Fruit fly (Drosophila melanogaster) whole organism, prepupa: ENCODE data around the gene GABA-B-R2.

Experiments used
- Blimp-1 ChIP-seq: fragments of 200-800 bp; sonication (Bioruptor generic); optimal IDR thresholded peaks from 3 replicates; lab custom pipeline; 2017; ENCODE audit warnings: missing biosample characterization, missing genetic modification characterization, mild to moderate bottlenecking, moderate library complexity, missing genetic modification reagents
- CG10631 ChIP-seq: fragments of 200-800 bp; sonication (Bioruptor generic); optimal IDR thresholded peaks from 2 replicates; lab custom pipeline; 2016; ENCODE audit warnings: missing biosample characterization, missing genetic modification characterization
- CG11762 ChIP-seq: fragments of 200-800 bp; sonication (Bioruptor generic); optimal IDR thresholded peaks from 3 replicates; lab custom pipeline; 2016; ENCODE audit warnings: missing biosample characterization, missing genetic modification characterization; ENCODE audit not compliant: insufficient read depth
- CG11902 ChIP-seq: fragments of 200-800 bp; sonication (Bioruptor generic); optimal IDR thresholded peaks from 3 replicates; lab custom pipeline; 2016; ENCODE audit warnings: missing biosample characterization, missing genetic modification characterization
- CG15336 ChIP-seq: fragments of 200-800 bp; sonication (Bioruptor generic); IDR thresholded peaks from 2 replicates; pipeline ENCODE4 v1.3.6; 2022; ENCODE audit warnings: missing biosample characterization, missing genetic modification characterization
- CG1621 ChIP-seq: fragments of 200-800 bp; sonication (Bioruptor generic); optimal IDR thresholded peaks from 3 replicates; lab custom pipeline; 2018; ENCODE audit warnings: missing biosample characterization, mild to moderate bottlenecking, missing genetic modification characterization
- CG31627 ChIP-seq: fragments of 200-800 bp; sonication (Bioruptor generic); optimal IDR thresholded peaks from 3 replicates; lab custom pipeline; 2016; ENCODE audit warnings: missing biosample characterization, missing genetic modification characterization
- CG34406 ChIP-seq: fragments of 200-800 bp; sonication (Bioruptor generic); optimal IDR thresholded peaks from 3 replicates; lab custom pipeline; 2016; ENCODE audit warnings: missing biosample characterization, missing genetic modification characterization
- CG4318 ChIP-seq: fragments of 200-800 bp; sonication (Bioruptor generic); optimal IDR thresholded peaks from 3 replicates; lab custom pipeline; 2017; ENCODE audit warnings: missing biosample characterization, mild to moderate bottlenecking, missing genetic modification characterization
- CG6276 ChIP-seq: fragments of 200-800 bp; sonication (Bioruptor generic); optimal IDR thresholded peaks from 2 replicates; lab custom pipeline; 2017; ENCODE audit warnings: missing biosample characterization, mild to moderate bottlenecking, missing genetic modification characterization
- CG6792 ChIP-seq: fragments of 200-800 bp; sonication (Bioruptor generic); optimal IDR thresholded peaks from 3 replicates; lab custom pipeline; 2016; ENCODE audit warnings: missing biosample characterization, missing genetic modification characterization
- CG6808 ChIP-seq: fragments of 200-800 bp; sonication (Bioruptor generic); optimal IDR thresholded peaks from 3 replicates; lab custom pipeline; 2017; ENCODE audit warnings: missing biosample characterization, missing genetic modification characterization, mild to moderate bottlenecking, moderate library complexity, missing genetic modification reagents
- CG6854 ChIP-seq: fragments of 200-800 bp; sonication (Bioruptor generic); optimal IDR thresholded peaks from 2 replicates; lab custom pipeline; 2017; ENCODE audit warnings: missing biosample characterization, mild to moderate bottlenecking, missing genetic modification characterization
- CG7368 ChIP-seq: fragments of 200-800 bp; sonication (Bioruptor generic); optimal IDR thresholded peaks from 3 replicates; lab custom pipeline; 2016; ENCODE audit warnings: missing biosample characterization, missing genetic modification characterization
- CG8119 ChIP-seq: fragments of 200-800 bp; sonication (Bioruptor generic); IDR thresholded peaks from 3 replicates; pipeline ENCODE4 v1.3.6; 2022; ENCODE audit warnings: missing biosample characterization, missing genetic modification characterization
- CG8632 ChIP-seq: fragments of 200-800 bp; sonication (Bioruptor generic); optimal IDR thresholded peaks from 3 replicates; lab custom pipeline; 2016; ENCODE audit warnings: missing biosample characterization, missing genetic modification characterization
- CG9139 ChIP-seq: fragments of 200-800 bp; sonication (Bioruptor generic); optimal IDR thresholded peaks from 3 replicates; lab custom pipeline; 2017; ENCODE audit warnings: missing biosample characterization, mild to moderate bottlenecking, missing genetic modification characterization
- Eip75B ChIP-seq: fragments of 200-800 bp; sonication (Bioruptor generic); optimal IDR thresholded peaks from 3 replicates; lab custom pipeline; 2016; ENCODE audit warnings: missing biosample characterization, missing genetic modification characterization
- Eip78C ChIP-seq: fragments of 200-800 bp; sonication (Bioruptor generic); peaks from one replicate; lab custom pipeline; 2016; ENCODE audit warnings: missing biosample characterization, missing genetic modification characterization
- Eip93F ChIP-seq: fragments of 200-800 bp; sonication (Bioruptor generic); optimal IDR thresholded peaks from 2 replicates; lab custom pipeline; 2016; ENCODE audit warnings: missing biosample characterization, mild to moderate bottlenecking, missing genetic modification characterization
- Ets21C ChIP-seq: fragments of 200-800 bp; sonication (Bioruptor generic); optimal IDR thresholded peaks from 3 replicates; lab custom pipeline; 2016; ENCODE audit warnings: missing biosample characterization, missing genetic modification characterization
- Ets96B ChIP-seq: fragments of 200-800 bp; optimal IDR thresholded peaks from 2 replicates; lab custom pipeline; 2019; ENCODE audit warnings: missing biosample characterization, mild to moderate bottlenecking, missing genetic modification characterization, moderate library complexity
- Hr39 ChIP-seq: fragments of 200-800 bp; sonication (Bioruptor generic); optimal IDR thresholded peaks from 2 replicates; lab custom pipeline; 2016; ENCODE audit warnings: missing biosample characterization, missing genetic modification characterization
- Met ChIP-seq: fragments of 200-800 bp; sonication (Bioruptor generic); optimal IDR thresholded peaks from 3 replicates; lab custom pipeline; 2016; ENCODE audit warnings: missing biosample characterization, missing genetic modification characterization
- OdsH ChIP-seq: fragments of 200-800 bp; sonication (Bioruptor generic); optimal IDR thresholded peaks from 3 replicates; lab custom pipeline; 2016; ENCODE audit warnings: missing biosample characterization, missing genetic modification characterization
- Smox ChIP-seq: fragments of 200-800 bp; sonication (Bioruptor generic); optimal IDR thresholded peaks from 3 replicates; lab custom pipeline; 2016; ENCODE audit warnings: missing biosample characterization, missing genetic modification characterization
- Sox102F ChIP-seq: fragments of 200-800 bp; sonication (Bioruptor generic); optimal IDR thresholded peaks from 2 replicates; lab custom pipeline; 2016; ENCODE audit warnings: missing biosample characterization, mild to moderate bottlenecking, missing genetic modification characterization
- Sox14 ChIP-seq: fragments of 200-800 bp; sonication (Bioruptor generic); optimal IDR thresholded peaks from 3 replicates; lab custom pipeline; 2016; ENCODE audit warnings: missing biosample characterization, missing genetic modification characterization
- Sox15 ChIP-seq: fragments of 200-800 bp; sonication (Bioruptor generic); optimal IDR thresholded peaks from 3 replicates; lab custom pipeline; 2016; ENCODE audit warnings: missing biosample characterization, missing genetic modification characterization
- achi ChIP-seq: fragments of 200-800 bp; sonication (Bioruptor generic); optimal IDR thresholded peaks from 3 replicates; lab custom pipeline; 2016; ENCODE audit warnings: missing biosample characterization, missing genetic modification characterization
- acj6 ChIP-seq: fragments of 200-800 bp; sonication (Bioruptor generic); optimal IDR thresholded peaks from 3 replicates; lab custom pipeline; 2016; ENCODE audit warnings: missing biosample characterization, missing genetic modification characterization
- cyc ChIP-seq: fragments of 200-800 bp; sonication (Bioruptor generic); optimal IDR thresholded peaks from 3 replicates; lab custom pipeline; 2016; ENCODE audit warnings: missing biosample characterization, missing genetic modification characterization
- dac ChIP-seq: fragments of 200-800 bp; sonication (Bioruptor generic); optimal IDR thresholded peaks from 2 replicates; lab custom pipeline; 2017; ENCODE audit warnings: missing biosample characterization, mild to moderate bottlenecking, missing genetic modification characterization
- eg ChIP-seq: fragments of 200-800 bp; sonication (Bioruptor generic); IDR thresholded peaks from 3 replicates; pipeline ENCODE4 v1.3.6; 2022; ENCODE audit warnings: missing biosample characterization, missing genetic modification characterization
- esn ChIP-seq: fragments of 200-800 bp; sonication (Bioruptor generic); optimal IDR thresholded peaks from 2 replicates; lab custom pipeline; 2016; ENCODE audit warnings: missing biosample characterization, mild to moderate bottlenecking, missing genetic modification characterization, moderate library complexity
- fd59A ChIP-seq: fragments of 200-800 bp; sonication (Bioruptor generic); optimal IDR thresholded peaks from 2 replicates; lab custom pipeline; 2017; ENCODE audit warnings: missing biosample characterization, mild to moderate bottlenecking, missing genetic modification characterization, missing genetic modification reagents
- fd85E ChIP-seq: fragments of 200-800 bp; sonication (Bioruptor generic); optimal IDR thresholded peaks from 3 replicates; lab custom pipeline; 2016; ENCODE audit warnings: missing biosample characterization, missing genetic modification characterization
- fkh ChIP-seq: fragments of 200-800 bp; sonication (Bioruptor generic); optimal IDR thresholded peaks from 3 replicates; lab custom pipeline; 2017; ENCODE audit warnings: missing biosample characterization, mild to moderate bottlenecking, missing genetic modification characterization, moderate library complexity
- lz ChIP-seq: fragments of 200-800 bp; sonication (Bioruptor generic); optimal IDR thresholded peaks from 3 replicates; lab custom pipeline; 2016; ENCODE audit warnings: missing biosample characterization, missing genetic modification characterization
- net ChIP-seq: fragments of 200-800 bp; sonication (Bioruptor generic); optimal IDR thresholded peaks from 3 replicates; lab custom pipeline; 2016; ENCODE audit warnings: missing biosample characterization, missing genetic modification characterization
- pdm3 ChIP-seq: fragments of 200-800 bp; sonication (Bioruptor generic); optimal IDR thresholded peaks from 3 replicates; lab custom pipeline; 2016; ENCODE audit warnings: missing biosample characterization, missing genetic modification characterization
- salr ChIP-seq, 2 experiments: fragments of 200-800 bp; sonication (Bioruptor generic); optimal IDR thresholded peaks; 3 replicates each; lab custom pipeline; 2016 to 2018; ENCODE audit warnings: missing biosample characterization in 2 of 2, missing genetic modification characterization in 2 of 2, mild to moderate bottlenecking in 1 of 2
- spab ChIP-seq: fragments of 200-800 bp; sonication (Bioruptor generic); optimal IDR thresholded peaks from 2 replicates; lab custom pipeline; 2017; ENCODE audit warnings: missing biosample characterization, mild to moderate bottlenecking, missing genetic modification characterization, missing genetic modification reagents
- ss ChIP-seq, 2 experiments: fragments of 200-800 bp; sonication (Bioruptor generic); optimal IDR thresholded peaks; 2 replicates in 1 of 2; 3 replicates in 1 of 2; lab custom pipeline; 2017 to 2018; ENCODE audit warnings: mild to moderate bottlenecking in 2 of 2, missing biosample characterization in 2 of 2, missing genetic modification characterization in 2 of 2, moderate library complexity in 1 of 2
- svp ChIP-seq: fragments of 200-800 bp; sonication (Bioruptor generic); peaks from one replicate; lab custom pipeline; 2016; ENCODE audit warnings: missing biosample characterization, missing genetic modification characterization
- topi ChIP-seq: fragments of 200-800 bp; sonication (Bioruptor generic); optimal IDR thresholded peaks from 3 replicates; lab custom pipeline; 2016; ENCODE audit warnings: missing biosample characterization, missing genetic modification characterization
- vri ChIP-seq: fragments of 200-800 bp; sonication (Bioruptor generic); optimal IDR thresholded peaks from 3 replicates; lab custom pipeline; 2016; ENCODE audit warnings: missing biosample characterization, mild to moderate bottlenecking, missing genetic modification characterization

Gene GABA-B-R2

DNA sequence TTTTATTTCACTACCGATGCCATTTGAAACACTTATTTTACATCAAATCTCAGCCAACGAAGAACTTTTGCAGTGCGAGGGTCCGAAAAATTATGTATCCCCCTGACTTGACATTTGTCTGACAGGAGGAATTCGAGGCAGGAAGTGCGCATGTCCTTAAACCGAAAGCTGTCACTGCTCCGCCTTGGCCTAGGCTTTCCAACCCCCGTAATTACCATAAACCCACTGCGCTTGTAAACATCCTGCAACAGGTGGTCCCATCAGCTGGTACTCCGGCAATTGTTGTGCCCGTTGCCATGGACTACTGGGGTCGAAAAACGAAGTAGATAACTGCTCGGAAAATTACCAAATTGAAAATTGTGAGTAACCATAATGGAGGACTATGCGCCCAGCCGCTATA is at the start of gene GABA-B-R2, which contains the start of gene CG6800:
GABA-B-R2 (minus strand) TSS at position 75 of the 400 bp plus-strand sequence.
CG6800 (plus strand) TSS at position 373 of the 400 bp plus-strand sequence.
- TF ChIP-seq Eip75B (GFP tag; lab: Kevin White, UChicago) (no peak), Eip93F (no peak), CG6808 (GFP tag; lab: Kevin White, UChicago) (no peak), Hr39 (GFP tag; lab: Kevin White, UChicago) (no peak), achi (peak; percentile 65)

DNA sequence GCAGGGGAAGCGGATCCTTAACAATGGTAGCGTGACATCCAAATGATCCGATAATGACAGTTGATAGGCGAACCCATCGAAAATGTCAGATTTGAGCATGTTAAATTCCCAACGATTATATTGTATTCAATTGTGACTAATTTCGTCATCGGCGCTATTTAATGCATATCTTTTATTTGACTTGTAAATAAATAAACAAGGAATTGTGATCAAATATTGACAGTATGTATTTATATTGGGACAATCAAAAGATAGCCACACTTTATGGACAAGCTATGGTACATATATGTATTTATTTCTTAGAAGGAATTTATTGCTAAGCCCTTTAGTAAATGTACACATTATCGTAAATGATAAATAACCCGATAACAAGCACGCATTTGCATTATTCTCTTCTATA is 49.5 kb upstream of the GABA-B-R2 start:
- TF ChIP-seq fkh (GFP tag; lab: Kevin White, UChicago) = peak; percentile 54
- TF ChIP-seq CG6854 (GFP tag; lab: Kevin White, UChicago) = no peak
- peak; percentile 57 for TF ChIP-seq Eip78C (GFP tag; lab: Kevin White, UChicago)

DNA sequence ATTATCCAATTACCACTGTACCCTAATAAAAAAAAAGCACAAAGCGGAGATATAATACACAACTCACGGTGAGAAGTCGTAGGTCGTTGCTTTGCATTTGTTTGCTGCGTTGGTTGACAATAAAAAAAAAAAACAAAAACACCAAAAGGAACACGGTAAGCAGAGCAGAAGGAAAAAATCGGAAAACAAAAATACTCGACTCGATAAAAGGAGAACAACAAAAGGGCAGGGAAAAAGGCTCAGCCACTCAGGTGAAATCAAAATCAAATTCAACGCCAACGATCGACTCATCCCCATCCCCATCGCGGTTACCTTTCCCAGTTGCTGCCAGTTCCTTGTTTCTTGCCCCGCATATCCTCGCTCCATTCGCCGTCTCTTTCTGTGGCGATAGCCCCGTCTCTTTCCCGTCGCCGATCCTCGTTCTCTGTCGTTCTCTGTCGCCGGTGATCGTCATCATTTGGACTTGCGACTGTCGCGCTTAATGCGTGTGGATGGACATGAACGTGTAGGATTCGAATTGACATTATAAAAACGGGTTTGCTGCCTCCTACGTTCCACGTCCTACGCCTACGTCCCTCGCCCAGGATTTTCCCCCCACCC is 48.9 kb upstream of the GABA-B-R2 start:
- TF ChIP-seq CG6276 (GFP tag; lab: Kevin White, UChicago) (no peak), CG31627 (GFP tag; lab: Kevin White, UChicago) (no peak), CG8119 (no peak), OdsH (GFP tag; lab: Kevin White, UChicago) (no peak), CG11762 (GFP tag; lab: Kevin White, UChicago) (no peak), Sox102F (GFP tag; lab: Kevin White, UChicago) (no peak), Ets21C (GFP tag; lab: Kevin White, UChicago) (no peak), CG15336 (GFP tag; lab: Robert Waterston, UW) (no peak), achi (no peak), esn (GFP tag; lab: Kevin White, UChicago) (no peak), Sox15 (GFP tag; lab: Kevin White, UChicago) (no peak), CG34406 (no peak), CG4318 (GFP tag; lab: Kevin White, UChicago) (no peak), salr (GFP tag; optimal IDR thresholded peaks at IDR 0.05; lab: Kevin White, UChicago) (no peak), CG7368 (GFP tag; lab: Kevin White, UChicago) (no peak), CG6792 (GFP tag; lab: Kevin White, UChicago) (no peak), Eip93F (no peak), CG10631 (GFP tag; lab: Kevin White, UChicago) (no peak), eg (GFP tag; lab: Robert Waterston, UW) (0 out of 3 replicates have a peak, but pooled peaks have one; percentile 7), ss (GFP tag; optimal IDR thresholded peaks at IDR 0.05; lab: Kevin White, UChicago) (peak; percentile 69 to 80), pdm3 (GFP tag; lab: Kevin White, UChicago) (no peak), Met (GFP tag; lab: Kevin White, UChicago) (no peak), CG6808 (GFP tag; lab: Kevin White, UChicago) (peak; percentile 71), CG11902 (GFP tag; lab: Kevin White, UChicago) (no peak), dac (GFP tag; lab: Kevin White, UChicago) (no peak), spab (peak; percentile 45), fd59A (GFP tag; lab: Kevin White, UChicago) (peak; percentile 11), fkh (GFP tag; lab: Kevin White, UChicago) (no peak), vri (GFP tag; lab: Kevin White, UChicago) (no peak), fd85E (GFP tag; lab: Kevin White, UChicago) (no peak), Ets96B (tag; lab: Kevin White, UChicago) (no peak), Smox (GFP tag; lab: Kevin White, UChicago) (no peak), net (no peak), CG9139 (GFP tag; lab: Kevin White, UChicago) (peak; percentile 81), cyc (GFP tag; lab: Kevin White, UChicago) (no peak), CG1621 (tag; lab: Kevin White, UChicago) (peak; percentile 11), lz (no peak), Sox14 (GFP tag; lab: Kevin White, UChicago) (no peak), CG8632 (GFP tag; lab: Kevin White, UChicago) (no peak), svp (no peak), Blimp-1 (GFP tag; lab: Kevin White, UChicago) (no peak), acj6 (GFP tag; lab: Kevin White, UChicago) (no peak), Hr39 (GFP tag; lab: Kevin White, UChicago) (no peak), topi (no peak), CG6854 (GFP tag; lab: Kevin White, UChicago) (no peak)
